Worm (Caenorhabditis elegans) whole organism, midembryonic: ENCODE results near the gene F17C11.4.

Experiments used
- T22C8.4 ChIP-seq: fragments of 200-800 bp; sonication (Bioruptor generic); IDR thresholded peaks from 2 replicates; pipeline ENCODE4 v1.3.6; 2022; ENCODE audit warnings: missing genetic modification characterization, missing compliant biosample characterization
- cog-1 ChIP-seq: sonication (generic microtip); optimal IDR thresholded peaks from 2 replicates; lab custom pipeline; 2016; ENCODE audit warnings: missing genetic modification characterization, missing compliant biosample characterization
- flt-1 ChIP-seq: fragments of 200-800 bp; sonication (Bioruptor generic); IDR thresholded peaks from 2 replicates; pipeline ENCODE4 v1.3.6; 2022; ENCODE audit warnings: missing genetic modification characterization, missing compliant biosample characterization
- klf-2 ChIP-seq: fragments of 200-800 bp; sonication (Bioruptor generic); conservative IDR thresholded peaks from 2 replicates; pipeline ENCODE4 v1.3.6; 2022; ENCODE audit warnings: missing genetic modification reagents, missing genetic modification characterization, missing compliant biosample characterization
- tab-1 ChIP-seq: fragments of 200-800 bp; sonication (Bioruptor generic); IDR thresholded peaks from 2 replicates; pipeline ENCODE4 v1.3.6; 2022; ENCODE audit warnings: missing genetic modification characterization, missing compliant biosample characterization
- ztf-23 ChIP-seq: fragments of 200-800 bp; sonication (Bioruptor generic); IDR thresholded peaks from 2 replicates; pipeline ENCODE4 v1.3.6; 2022; ENCODE audit warnings: missing genetic modification reagents, missing genetic modification characterization, missing compliant biosample characterization
- ztf-29 ChIP-seq: fragments of 200-800 bp; sonication (Bioruptor generic); IDR thresholded peaks from 2 replicates; pipeline ENCODE4 v1.3.6; 2022; ENCODE audit warnings: missing genetic modification reagents, missing genetic modification characterization, missing compliant biosample characterization

DNA sequence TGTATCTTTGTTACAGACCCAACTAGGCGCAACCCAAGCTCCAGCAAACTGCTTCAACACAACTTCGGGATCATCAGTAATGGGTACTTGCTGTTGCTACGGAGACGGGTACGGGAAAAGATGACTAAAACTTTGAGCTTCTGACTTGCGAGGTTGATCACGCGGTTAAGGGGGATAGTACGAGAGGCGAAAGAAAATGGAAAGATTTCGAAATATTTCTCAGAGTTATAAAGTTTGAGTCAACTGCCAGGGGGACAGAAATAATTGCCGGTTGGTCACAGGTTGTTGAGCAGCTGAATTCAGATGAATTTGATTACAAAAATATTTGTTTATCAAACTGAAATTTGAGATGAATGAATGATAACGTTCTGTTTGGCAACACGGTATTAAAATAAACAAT lies 26.0 kb upstream of the F17C11.4 start:
- TF ChIP-seq klf-2 (no peak), tab-1 (GFP tag; lab: Robert Waterston, UW) (no peak), cog-1 (no peak), ztf-23 (GFP tag; lab: Robert Waterston, UW) (no peak), ztf-29 (GFP tag; lab: Robert Waterston, UW) (no peak), flt-1 (GFP tag; lab: Robert Waterston, UW) (no peak), T22C8.4 (GFP tag; lab: Robert Waterston, UW) (no peak)
